Worm (Caenorhabditis elegans) whole organism, L4 larva: Measurements from ENCODE around the gene kars-1.

Experiments
- D1046.2 ChIP-seq: fragments of 200-800 bp; sonication (Bioruptor generic); IDR thresholded peaks from 2 replicates; pipeline ENCODE4 v1.3.6; 2022; ENCODE audit warnings: missing genetic modification characterization, missing compliant biosample characterization
- F49E8.2 ChIP-seq: sonication (generic microtip); optimal IDR thresholded peaks from 2 replicates; lab custom pipeline; 2016; ENCODE audit warnings: missing compliant biosample characterization, mild to moderate bottlenecking, missing genetic modification characterization, borderline replicate concordance
- R02D3.7 ChIP-seq: fragments of 150-350 bp; sonication (generic microtip); optimal IDR thresholded peaks from 3 replicates; lab custom pipeline; 2014; ENCODE audit warnings: missing biosample characterization, missing genetic modification characterization
- T20F7.1 ChIP-seq: fragments of 200-800 bp; sonication (Bioruptor generic); optimal IDR thresholded peaks from 2 replicates; lab custom pipeline; 2018; ENCODE audit warnings: mild to moderate bottlenecking, missing genetic modification characterization, missing compliant biosample characterization
- T26A8.4 ChIP-seq: fragments of 200-800 bp; sonication (Bioruptor generic); IDR thresholded peaks from 2 replicates; pipeline ENCODE4 v1.3.6; 2022; ENCODE audit warnings: missing genetic modification characterization, missing compliant biosample characterization
- Y5F2A.4 ChIP-seq: fragments of 200-800 bp; sonication (Bioruptor generic); optimal IDR thresholded peaks from 2 replicates; lab custom pipeline; 2018; ENCODE audit warnings: mild to moderate bottlenecking, missing genetic modification characterization, missing compliant biosample characterization
- Y75B8A.6 ChIP-seq: fragments of 200-800 bp; sonication (Bioruptor generic); IDR thresholded peaks from 2 replicates; pipeline ENCODE4 v1.3.6; 2022; ENCODE audit warnings: missing genetic modification reagents, missing genetic modification characterization, missing compliant biosample characterization
- aha-1 ChIP-seq: fragments of 150-350 bp; peaks from one replicate; lab custom pipeline; 2014; ENCODE audit warnings: missing biosample characterization, missing genetic modification characterization
- aly-2 ChIP-seq: sonication (generic microtip); optimal IDR thresholded peaks from 2 replicates; lab custom pipeline; 2018; ENCODE audit warnings: missing biosample characterization, missing genetic modification characterization
- ama-1 ChIP-seq: fragments of 150-350 bp; optimal IDR thresholded peaks from 2 replicates; lab custom pipeline; 2014; ENCODE audit warnings: inconsistent platforms, mixed read lengths
- attf-4 ChIP-seq: sonication (generic microtip); optimal IDR thresholded peaks from 3 replicates; lab custom pipeline; 2017; ENCODE audit warnings: missing biosample characterization, missing genetic modification characterization
- ceh-62 ChIP-seq: sonication (generic microtip); optimal IDR thresholded peaks from 2 replicates; lab custom pipeline; 2017; ENCODE audit warnings: missing biosample characterization, missing genetic modification characterization
- ces-1 ChIP-seq: fragments of 150-350 bp; sonication (generic microtip); optimal IDR thresholded peaks from 4 replicates; lab custom pipeline; 2014; ENCODE audit warnings: missing biosample characterization, missing genetic modification reagents, missing genetic modification characterization
- ctbp-1 ChIP-seq: fragments of 200-800 bp; sonication (Bioruptor generic); IDR thresholded peaks from 2 replicates; pipeline ENCODE4 v1.3.6; 2022; ENCODE audit warnings: missing genetic modification reagents, missing genetic modification characterization, missing compliant biosample characterization
- daf-8 ChIP-seq: fragments of 200-800 bp; sonication (Bioruptor generic); IDR thresholded peaks from 2 replicates; pipeline ENCODE4 v1.3.6; 2022; ENCODE audit warnings: missing genetic modification characterization, missing compliant biosample characterization
- dmd-6 ChIP-seq: fragments of 200-800 bp; sonication (Bioruptor generic); IDR thresholded peaks from 2 replicates; pipeline ENCODE4 v1.3.6; 2022; ENCODE audit warnings: missing genetic modification reagents, missing genetic modification characterization, missing compliant biosample characterization
- dmd-8 ChIP-seq: fragments of 200-800 bp; sonication (Bioruptor generic); IDR thresholded peaks from 2 replicates; pipeline ENCODE4 v1.3.6; 2022; ENCODE audit warnings: missing genetic modification characterization, missing compliant biosample characterization
- egl-27 ChIP-seq: sonication (generic microtip); optimal IDR thresholded peaks from 3 replicates; lab custom pipeline; 2017; ENCODE audit warnings: missing biosample characterization, missing genetic modification reagents, missing genetic modification characterization
- fkh-10 ChIP-seq: fragments of 150-350 bp; optimal IDR thresholded peaks from 2 replicates; lab custom pipeline; 2014; ENCODE audit warnings: missing biosample characterization, missing genetic modification reagents, missing genetic modification characterization
- hif-1 ChIP-seq, 2 experiments: sonication (generic microtip); optimal IDR thresholded peaks; 2 replicates each; lab custom pipeline; 2016 to 2017; ENCODE audit warnings: missing compliant biosample characterization in 2 of 2, missing genetic modification characterization in 2 of 2, missing genetic modification reagents in 2 of 2, missing genotype in 2 of 2, mild to moderate bottlenecking in 1 of 2
- hlh-11 ChIP-seq: fragments of 200-800 bp; sonication (Bioruptor generic); optimal IDR thresholded peaks from 2 replicates; lab custom pipeline; 2018; ENCODE audit warnings: mild to moderate bottlenecking, missing genetic modification characterization, missing compliant biosample characterization
- hmg-1.1 ChIP-seq: fragments of 200-800 bp; sonication (Bioruptor generic); IDR thresholded peaks from 2 replicates; pipeline ENCODE4 v1.3.6; 2022; ENCODE audit warnings: missing genetic modification reagents, missing genetic modification characterization, missing compliant biosample characterization
- lin-1 ChIP-seq: fragments of 200-800 bp; sonication (Bioruptor generic); IDR thresholded peaks from 2 replicates; pipeline ENCODE4 v1.3.6; 2022; ENCODE audit warnings: missing genetic modification reagents, missing genetic modification characterization, missing compliant biosample characterization
- lin-29 ChIP-seq: fragments of 200-800 bp; sonication (Bioruptor generic); IDR thresholded peaks from 2 replicates; pipeline ENCODE4 v1.3.6; 2022; ENCODE audit warnings: missing genetic modification reagents, missing genetic modification characterization, missing compliant biosample characterization
- lin-38 ChIP-seq: fragments of 200-800 bp; sonication (Bioruptor generic); IDR thresholded peaks from 2 replicates; pipeline ENCODE4 v1.3.6; 2022; ENCODE audit warnings: missing genetic modification reagents, missing genetic modification characterization, missing compliant biosample characterization
- lsy-2 ChIP-seq, 2 experiments: fragments of 150-350 bp in 1 of 2; sonication (generic microtip) in 1 of 2; optimal IDR thresholded peaks; 2 replicates each; lab custom pipeline; 2014 to 2017; ENCODE audit warnings: missing biosample characterization in 2 of 2, missing genetic modification characterization in 2 of 2
- madf-5 ChIP-seq, 2 experiments: fragments of 200-800 bp; sonication (Bioruptor generic); IDR thresholded peaks; 2 replicates each; pipeline ENCODE4 v1.3.6; 2022; ENCODE audit warnings: missing compliant biosample characterization in 2 of 2, missing genetic modification characterization in 2 of 2
- madf-9 ChIP-seq: fragments of 200-800 bp; sonication (Bioruptor generic); conservative IDR thresholded peaks from 2 replicates; pipeline ENCODE4 v1.3.6; 2022; ENCODE audit warnings: missing genetic modification reagents, missing genetic modification characterization, missing compliant biosample characterization
- mdl-1 ChIP-seq, 2 experiments: fragments of 150-350 bp in 1 of 2; sonication (generic microtip) in 1 of 2; optimal IDR thresholded peaks; 2 replicates each; lab custom pipeline; 2014 to 2017; ENCODE audit warnings: missing biosample characterization in 2 of 2, missing genetic modification characterization in 2 of 2
- mep-1 ChIP-seq: fragments of 150-350 bp; sonication (generic microtip); optimal IDR thresholded peaks from 3 replicates; lab custom pipeline; 2014; ENCODE audit warnings: missing biosample characterization, missing genetic modification characterization
- mxl-2 ChIP-seq: fragments of 200-800 bp; sonication (Bioruptor generic); conservative IDR thresholded peaks from 2 replicates; pipeline ENCODE4 v1.3.6; 2022; ENCODE audit warnings: missing genetic modification reagents, missing genetic modification characterization, missing compliant biosample characterization
- nhr-10 ChIP-seq: fragments of 150-350 bp; optimal IDR thresholded peaks from 2 replicates; lab custom pipeline; 2014; ENCODE audit warnings: missing biosample characterization, missing genetic modification characterization
- nhr-28 ChIP-seq: fragments of 150-350 bp; optimal IDR thresholded peaks from 2 replicates; lab custom pipeline; 2014; ENCODE audit warnings: missing biosample characterization, missing genetic modification characterization
- nhr-41 ChIP-seq: fragments of 200-800 bp; sonication (Bioruptor generic); IDR thresholded peaks from 2 replicates; pipeline ENCODE4 v1.3.6; 2022; ENCODE audit warnings: missing genetic modification reagents, missing genetic modification characterization, missing compliant biosample characterization
- nhr-42 ChIP-seq: fragments of 200-800 bp; sonication (Bioruptor generic); IDR thresholded peaks from 2 replicates; pipeline ENCODE4 v1.3.6; 2022; ENCODE audit warnings: missing genetic modification characterization, missing compliant biosample characterization
- php-3 ChIP-seq: fragments of 200-800 bp; sonication (Bioruptor generic); IDR thresholded peaks from 2 replicates; pipeline ENCODE4 v1.3.6; 2022; ENCODE audit warnings: missing genetic modification reagents, missing genetic modification characterization, missing compliant biosample characterization
- saeg-2 ChIP-seq: fragments of 200-800 bp; sonication (Bioruptor generic); IDR thresholded peaks from 2 replicates; pipeline ENCODE4 v1.3.6; 2022; ENCODE audit warnings: missing genetic modification reagents, missing genetic modification characterization, missing compliant biosample characterization
- snpc-1.2 ChIP-seq: fragments of 200-800 bp; sonication (Bioruptor generic); IDR thresholded peaks from 2 replicates; pipeline ENCODE4 v1.3.6; 2022; ENCODE audit warnings: missing genetic modification reagents, missing genetic modification characterization, missing compliant biosample characterization
- tag-97 ChIP-seq: fragments of 200-800 bp; sonication (Bioruptor generic); IDR thresholded peaks from 2 replicates; pipeline ENCODE4 v1.3.6; 2022; ENCODE audit warnings: missing genetic modification characterization, missing compliant biosample characterization
- tra-1 ChIP-seq: fragments of 200-800 bp; sonication (Bioruptor generic); IDR thresholded peaks from 2 replicates; pipeline ENCODE4 v1.3.6; 2022; ENCODE audit warnings: missing genetic modification reagents, missing genetic modification characterization, missing compliant biosample characterization
- unc-130 ChIP-seq: sonication (generic microtip); optimal IDR thresholded peaks from 2 replicates; lab custom pipeline; 2016; ENCODE audit warnings: missing genetic modification reagents, missing genetic modification characterization, missing compliant biosample characterization
- unc-62 ChIP-seq, 3 experiments: fragments of 150-350 bp in 1 of 3; sonication (generic microtip); optimal IDR thresholded peaks in 2 of 3; peaks in 1 of 3; 1 replicate in 1 of 3; 2 replicates in 2 of 3; lab custom pipeline; 2014 to 2017; ENCODE audit warnings: missing biosample characterization in 3 of 3, missing genetic modification characterization in 3 of 3, missing genetic modification reagents in 3 of 3, missing genotype in 1 of 3
- zfp-3 ChIP-seq: fragments of 200-800 bp; sonication (Bioruptor generic); conservative IDR thresholded peaks from 2 replicates; pipeline ENCODE4 v1.3.6; 2022; ENCODE audit warnings: missing genetic modification reagents, missing genetic modification characterization, missing compliant biosample characterization
- ztf-11 ChIP-seq: fragments of 150-350 bp; optimal IDR thresholded peaks from 2 replicates; lab custom pipeline; 2014; ENCODE audit warnings: missing biosample characterization, missing genetic modification characterization

Gene kars-1

DNA sequence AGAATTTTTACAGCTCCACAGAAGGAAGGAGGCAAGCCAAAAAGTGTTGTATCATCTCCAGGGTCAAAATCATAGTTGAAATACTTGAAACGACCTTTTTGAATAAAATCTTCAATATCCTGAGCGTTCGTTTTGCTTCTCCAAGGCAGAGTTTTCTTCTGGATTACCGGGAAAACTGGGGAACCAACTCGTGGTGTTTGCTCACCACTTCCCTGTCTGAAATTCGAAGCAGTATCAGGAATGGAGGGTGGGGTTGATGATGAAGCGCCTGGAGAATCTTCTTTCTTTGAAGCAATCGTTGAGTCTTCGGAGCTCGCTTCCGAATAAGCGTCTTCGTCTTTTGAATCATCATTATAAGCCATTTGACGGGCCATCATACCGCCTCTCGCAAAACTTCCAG lies 30.9 kb upstream of the kars-1 start:
- TF ChIP-seq attf-4 (no peak), mxl-2 (no peak), Y75B8A.6 (GFP tag; lab: Robert Waterston, UW) (no peak), madf-9 (GFP tag; lab: Robert Waterston, UW) (no peak), lin-29 (no peak), unc-62 (GFP tag; optimal IDR thresholded peaks at IDR 0.05 in 1 of 2; lab: Kevin White, UChicago) (peak in 1 of 2 experiments; percentile 93), unc-62 (tag; optimal IDR thresholded peaks at IDR 0.05; lab: Kevin White, UChicago) (no peak), nhr-10 (tag; lab: Kevin White, UChicago) (no peak), zfp-3 (GFP tag; lab: Robert Waterston, UW) (no peak)

DNA sequence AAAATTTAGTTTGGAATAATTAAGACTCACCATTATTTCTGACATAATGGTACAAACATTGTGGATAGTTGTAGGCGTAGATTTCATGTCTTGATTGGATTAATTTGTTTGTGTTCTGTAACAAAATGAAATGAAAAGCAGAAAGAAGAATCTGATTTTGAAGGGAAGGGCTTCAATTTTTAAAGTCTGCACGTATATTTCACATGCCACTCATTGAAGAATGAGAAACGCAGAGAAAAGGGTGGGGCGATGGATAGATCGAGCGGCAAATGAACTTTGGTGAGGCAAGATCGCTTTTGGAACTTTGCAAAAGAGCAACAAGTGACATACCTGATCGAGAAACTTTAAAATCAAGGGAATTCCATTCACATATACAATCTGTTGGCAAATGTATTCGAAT lies 30.1 kb upstream of the kars-1 start:
- TF ChIP-seq aha-1 (no peak), Y75B8A.6 (GFP tag; lab: Robert Waterston, UW) (no peak), dmd-6 (GFP tag; lab: Robert Waterston, UW) (peak; percentile 41), dmd-8 (no peak), aly-2 (tag; lab: Kevin White, UChicago) (no peak), ctbp-1 (no peak), tra-1 (GFP tag; lab: Robert Waterston, UW) (no peak), nhr-28 (tag; lab: Kevin White, UChicago) (peak; percentile 25), ceh-62 (no peak), lsy-2 (tag; optimal IDR thresholded peaks at IDR 0.05; lab: Kevin White, UChicago) (peak in 1 of 2 experiments; percentile 47), snpc-1.2 (GFP tag; lab: Robert Waterston, UW) (no peak), madf-9 (GFP tag; lab: Robert Waterston, UW) (no peak), attf-4 (no peak), hmg-1.1 (GFP tag; lab: Robert Waterston, UW) (peak; percentile 14; the same call in 1 of the 2 replicates), mdl-1 (tag; optimal IDR thresholded peaks at IDR 0.05; lab: Kevin White, UChicago) (no peak), lin-38 (GFP tag; lab: Robert Waterston, UW) (no peak; the same call in 1 of the 2 replicates), hlh-11 (tag; lab: Kevin White, UChicago) (peak; percentile 16), daf-8 (GFP tag; lab: Robert Waterston, UW) (no peak), hif-1 (tag; optimal IDR thresholded peaks at IDR 0.05; lab: Kevin White, UChicago) (peak in 1 of 2 experiments; percentile 99), php-3 (no peak), ces-1 (GFP tag; lab: Kevin White, UChicago) (no peak)

DNA sequence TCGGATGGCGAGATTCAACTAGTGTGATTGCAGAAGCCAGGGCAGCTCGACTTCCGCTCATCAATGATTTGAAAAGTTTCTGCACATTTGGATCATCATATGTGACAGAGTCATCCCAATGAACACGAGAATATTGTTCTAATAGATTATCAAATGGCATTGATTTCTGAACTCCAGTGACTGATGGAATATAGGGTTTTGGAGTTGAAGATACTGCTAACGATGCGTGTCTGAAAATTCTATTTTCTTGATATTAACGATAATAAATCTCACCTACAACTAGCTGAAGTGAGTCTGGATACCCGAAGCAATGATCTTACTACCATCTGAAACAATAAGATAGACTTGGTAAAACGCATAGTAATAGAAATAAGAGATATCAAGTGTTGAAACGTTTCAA lies 28.6 kb upstream of the kars-1 start, which contains the start of gene mmaa-1:
mmaa-1 (minus strand) TSS at position 328 of the 400 bp plus-strand sequence.
- peak; percentile 54; the same call in 1 of the 2 replicates for TF ChIP-seq T26A8.4 (GFP tag; lab: Robert Waterston, UW)
- TF ChIP-seq lin-38 (GFP tag; lab: Robert Waterston, UW), result peak; percentile 42
- peak in 1 of 2 experiments; percentile 1 for TF ChIP-seq hif-1 (tag; optimal IDR thresholded peaks at IDR 0.05; lab: Kevin White, UChicago)
- TF ChIP-seq ama-1 (lab: Kevin White, UChicago), result peak; percentile 70
- TF ChIP-seq saeg-2 (GFP tag; lab: Robert Waterston, UW), result 0 out of 2 replicates have a peak, but pooled peaks have one; percentile 66
- no peak for TF ChIP-seq tag-97 (GFP tag; lab: Robert Waterston, UW)
- TF ChIP-seq T20F7.1 (GFP tag; lab: Kevin White, UChicago), result peak; percentile 59
- 0 out of 4 replicates have a peak, but pooled peaks of 1 of the 2 experiments have one; percentile 13 for TF ChIP-seq madf-5 (GFP tag; IDR thresholded peaks at IDR 0.05; lab: Robert Waterston, UW)
- TF ChIP-seq mdl-1 (tag; optimal IDR thresholded peaks at IDR 0.05; lab: Kevin White, UChicago), result no peak
- TF ChIP-seq dmd-6 (GFP tag; lab: Robert Waterston, UW), result peak; percentile 44
- peak; percentile 85; the same call in 1 of the 2 replicates for TF ChIP-seq zfp-3 (GFP tag; lab: Robert Waterston, UW)
- no peak for TF ChIP-seq mep-1 (tag; lab: Kevin White, UChicago)

DNA sequence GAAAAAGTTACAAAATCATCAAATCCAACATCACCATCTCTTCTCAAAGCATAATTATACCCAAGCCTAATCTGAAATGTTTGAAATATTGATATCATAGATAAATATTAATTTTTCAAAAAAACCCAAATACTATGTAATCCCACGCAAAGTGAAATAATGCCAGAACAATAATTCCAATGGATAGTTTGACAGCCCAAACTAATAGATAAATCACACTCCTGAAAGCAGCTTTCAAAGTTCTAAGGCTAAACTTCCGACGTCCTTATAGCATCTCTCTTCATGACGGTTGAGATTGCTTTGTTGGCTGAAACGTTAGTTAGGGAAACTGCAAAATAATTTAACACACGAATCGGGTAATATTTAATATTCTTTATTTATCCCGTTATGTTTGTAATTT lies 27.0 kb upstream of the kars-1 start:
- TF ChIP-seq T26A8.4 (GFP tag; lab: Robert Waterston, UW), result no peak
- peak; percentile 38 for TF ChIP-seq T20F7.1 (GFP tag; lab: Kevin White, UChicago)
- no peak for TF ChIP-seq php-3
- TF ChIP-seq lin-1 (GFP tag; lab: Robert Waterston, UW), result no peak
- no peak for TF ChIP-seq D1046.2 (GFP tag; lab: Robert Waterston, UW)
- no peak for TF ChIP-seq unc-130
- no peak for TF ChIP-seq egl-27
- TF ChIP-seq nhr-41 (GFP tag; lab: Robert Waterston, UW), result no peak
- TF ChIP-seq lin-38 (GFP tag; lab: Robert Waterston, UW), result no peak
- peak in 1 of 2 experiments; percentile 10 for TF ChIP-seq lsy-2 (tag; optimal IDR thresholded peaks at IDR 0.05; lab: Kevin White, UChicago)
- no peak for TF ChIP-seq ztf-11 (tag; lab: Kevin White, UChicago)
- TF ChIP-seq unc-62 (GFP tag; optimal IDR thresholded peaks at IDR 0.05 in 1 of 2; lab: Kevin White, UChicago), result peak in 1 of 2 experiments; percentile 96
- TF ChIP-seq unc-62 (tag; optimal IDR thresholded peaks at IDR 0.05; lab: Kevin White, UChicago), result no peak
- TF ChIP-seq lin-29, result no peak
- no peak for TF ChIP-seq Y5F2A.4 (GFP tag; lab: Kevin White, UChicago)
- TF ChIP-seq F49E8.2, result no peak
- TF ChIP-seq R02D3.7 (tag; lab: Kevin White, UChicago), result no peak
- no peak for TF ChIP-seq fkh-10 (GFP tag; lab: Kevin White, UChicago)
- no peak for TF ChIP-seq nhr-42 (GFP tag; lab: Robert Waterston, UW)
